Fruit fly (Drosophila melanogaster): ENCODE measurements around the gene CG34417.

The CG34417 gene

dm6 chrX:6624977-6625591 lies 84.5 kb downstream of the CG34417 start:
- no peak for TF ChIP-seq toe (GFP tag; optimal IDR thresholded peaks at IDR 0.05)
- TF ChIP-seq CG7045 (GFP tag; optimal IDR thresholded peaks at IDR 0.05) = no peak
- TF ChIP-seq bab1 (GFP tag; optimal IDR thresholded peaks at IDR 0.05) = no peak
- TF ChIP-seq Hr96 (GFP tag; optimal IDR thresholded peaks at IDR 0.05) = no peak
- TF ChIP-seq CG33017 (tag; optimal IDR thresholded peaks at IDR 0.05) = no peak
- no peak for TF ChIP-seq ovo (GFP tag; optimal IDR thresholded peaks at IDR 0.05)
- no peak for TF ChIP-seq kay (GFP tag; ENCODE audit: borderline replicate concordance)

DNA sequence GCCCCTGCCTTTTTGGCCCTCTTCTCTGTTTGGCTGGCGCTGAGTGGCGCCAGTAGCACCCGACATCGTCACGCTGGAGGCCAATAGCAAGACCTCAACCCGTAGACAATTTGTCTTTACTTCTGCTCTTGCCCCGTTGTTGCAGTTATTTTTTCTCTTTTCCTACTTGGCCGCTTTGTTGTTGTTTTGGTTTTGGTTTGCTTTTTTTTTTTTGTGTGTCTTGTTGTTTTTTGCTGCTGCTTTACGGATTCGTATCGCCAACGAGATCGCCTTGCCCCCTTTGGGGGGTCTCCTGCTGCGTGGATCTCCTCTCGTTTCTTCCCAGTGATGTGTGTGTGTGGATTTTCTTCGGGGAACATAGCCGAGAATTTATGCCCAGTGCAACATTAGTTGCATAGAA lies 91.3 kb downstream of the CG34417 start:
- TF ChIP-seq CG1620 (GFP tag; optimal IDR thresholded peaks at IDR 0.05) = no peak
- TF ChIP-seq CG12768 (GFP tag; optimal IDR thresholded peaks at IDR 0.05) = no peak
- no peak for TF ChIP-seq CG11617 (GFP tag; optimal IDR thresholded peaks at IDR 0.05)
- no peak for TF ChIP-seq tj (GFP tag; optimal IDR thresholded peaks at IDR 0.05)

dm6 chrX:6633659-6634058 lies 93.1 kb downstream of the CG34417 start, which contains the start of gene CG14443:
Gene CG14443 (plus strand): TSS chrX:6633959.
- no peak for TF ChIP-seq toe (GFP tag; optimal IDR thresholded peaks at IDR 0.05)

DNA sequence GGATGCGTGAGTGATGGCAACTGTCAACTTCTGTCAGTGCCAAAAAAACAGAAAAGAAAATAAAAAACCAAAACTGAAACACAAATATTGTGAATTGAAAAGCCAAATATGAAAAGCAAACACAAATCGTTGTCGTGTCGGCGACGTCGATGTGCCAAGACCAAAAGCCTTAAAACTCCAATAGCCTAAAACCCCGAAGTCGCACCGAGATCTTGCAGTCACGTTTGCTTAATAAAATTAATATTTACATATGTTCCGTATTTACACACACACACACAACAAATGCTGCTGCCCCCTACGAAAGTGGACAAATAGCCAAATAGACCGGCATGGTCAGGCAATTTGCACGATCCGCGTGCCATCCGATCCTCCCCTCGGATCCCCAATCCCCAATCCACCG lies 97.6 kb downstream of the CG34417 start:
- TF ChIP-seq CG7101 (tag; optimal IDR thresholded peaks at IDR 0.05) = no peak

Measured in whole organism, adult.